Fruit fly (Drosophila melanogaster): Measurements from ENCODE around the gene CG3618.
A peak's percentile ranks its signal among the peaks of the same experiment; 100 is the strongest.

CG3618 gene

dm6 chr3L:20809088-20809999 lies 6.5 kb downstream of the CG3618 start, which contains the start of the genes CG3634 and HIPP1 (continued):
- TF ChIP-seq CG12219 (GFP tag; optimal IDR thresholded peaks at IDR 0.05) (no peak), CG13287 (GFP tag; IDR thresholded peaks at IDR 0.05; ENCODE audit: partially characterized antibody) (peak; percentile 75), pzg (GFP tag; optimal IDR thresholded peaks at IDR 0.05) (peak; percentile 60), Meics (GFP tag; optimal IDR thresholded peaks at IDR 0.05) (no peak), CG34224 (GFP tag; IDR thresholded peaks at IDR 0.05; ENCODE audit: partially characterized antibody) (peak; percentile 73), Oaz (GFP tag; IDR thresholded peaks at IDR 0.05) (no peak), CG5180 (GFP tag; optimal IDR thresholded peaks at IDR 0.05) (no peak), CG9797 (GFP tag; optimal IDR thresholded peaks at IDR 0.05) (peak; percentile 85), mirr (GFP tag; optimal IDR thresholded peaks at IDR 0.05) (no peak), CG8290 (GFP tag; optimal IDR thresholded peaks at IDR 0.05) (peak; percentile 3), CG8290 (tag; optimal IDR thresholded peaks at IDR 0.05) (no peak), CG8281 (tag; optimal IDR thresholded peaks at IDR 0.05) (no peak), Atf6 (GFP tag; IDR thresholded peaks at IDR 0.05) (0 out of 2 replicates have a peak, but pooled peaks have one; percentile 34), crol (GFP tag; IDR thresholded peaks at IDR 0.05) (peak; percentile 98), Xbp1 (GFP tag; optimal IDR thresholded peaks at IDR 0.05) (no peak), CG12236 (GFP tag; optimal IDR thresholded peaks at IDR 0.05) (no peak), abd-A (tag; optimal IDR thresholded peaks at IDR 0.05) (no peak), Rfx (GFP tag; IDR thresholded peaks at IDR 0.05) (no peak), CG14441 (GFP tag; IDR thresholded peaks at IDR 0.05) (no peak), Chrac-16 (GFP tag; optimal IDR thresholded peaks at IDR 0.05) (no peak), CG4707 (GFP tag; optimal IDR thresholded peaks at IDR 0.05) (no peak), CG3726 (GFP tag; IDR thresholded peaks at IDR 0.05) (no peak), bigmax (GFP tag; optimal IDR thresholded peaks at IDR 0.05) (no peak), Tbp (GFP tag; optimal IDR thresholded peaks at IDR 0.05) (no peak), CG3995 (GFP tag; optimal IDR thresholded peaks at IDR 0.05) (peak; percentile 27), z (GFP tag; IDR thresholded peaks at IDR 0.05) (no peak), twi (tag; optimal IDR thresholded peaks at IDR 0.05) (no peak), CG31224 (GFP tag; IDR thresholded peaks at IDR 0.05) (no peak), CG13123 (GFP tag; optimal IDR thresholded peaks at IDR 0.05) (no peak), ems (GFP tag; optimal IDR thresholded peaks at IDR 0.05) (no peak), amos (GFP tag; IDR thresholded peaks at IDR 0.05; ENCODE audit: partially characterized antibody) (peak; percentile 70), CG13424 (tag; optimal IDR thresholded peaks at IDR 0.05) (peak; percentile 1), pb (GFP tag; optimal IDR thresholded peaks at IDR 0.05) (no peak), Hmx (GFP tag; optimal IDR thresholded peaks at IDR 0.05) (no peak), rib (GFP tag; IDR thresholded peaks at IDR 0.05) (0 out of 2 replicates have a peak, but pooled peaks have one; percentile 23), CHES-1-like (GFP tag; optimal IDR thresholded peaks at IDR 0.05) (no peak), ATbp (GFP tag; optimal IDR thresholded peaks at IDR 0.05) (no peak), btn (GFP tag; optimal IDR thresholded peaks at IDR 0.05) (no peak), stc (GFP tag; IDR thresholded peaks at IDR 0.05) (no peak), nom (GFP tag; optimal IDR thresholded peaks at IDR 0.05) (no peak), Rx (GFP tag; IDR thresholded peaks at IDR 0.05) (no peak), Med (GFP tag) (peak; percentile 67), ci (GFP tag; IDR thresholded peaks at IDR 0.05) (no peak), chif (GFP tag; optimal IDR thresholded peaks at IDR 0.05) (no peak), vvl (GFP tag; IDR thresholded peaks at IDR 0.05) (no peak), Hey (tag; optimal IDR thresholded peaks at IDR 0.05) (no peak), CG14014 (GFP tag; IDR thresholded peaks at IDR 0.05) (no peak), sisA (GFP tag; IDR thresholded peaks at IDR 0.05) (no peak), lola (GFP tag; optimal IDR thresholded peaks at IDR 0.05) (peak in 1 of 3 experiments; percentile 28)

Data from whole organism, embryonic.